Worm (Caenorhabditis elegans) whole organism, L1 larva: ENCODE results near the gene phf-15.
A peak's percentile ranks its signal among the peaks of the same experiment; 100 is the strongest.

Experiments used
- C16A3.4 ChIP-seq: fragments of 150-350 bp; optimal IDR thresholded peaks from 2 replicates; lab custom pipeline; 2014; ENCODE audit warnings: missing biosample characterization, missing genetic modification characterization
- C34B4.2 ChIP-seq: sonication (generic microtip); optimal IDR thresholded peaks from 2 replicates; lab custom pipeline; 2017; ENCODE audit warnings: mild to moderate bottlenecking, missing genetic modification characterization, missing compliant biosample characterization
- Y116A8C.19 ChIP-seq: sonication (generic microtip); optimal IDR thresholded peaks from 2 replicates; lab custom pipeline; 2016; ENCODE audit warnings: missing compliant biosample characterization, missing genetic modification characterization, borderline replicate concordance
- aha-1 ChIP-seq: fragments of 150-350 bp; optimal IDR thresholded peaks from 2 replicates; lab custom pipeline; 2014; ENCODE audit warnings: missing biosample characterization, missing genetic modification characterization
- aly-2 ChIP-seq: fragments of 150-350 bp; optimal IDR thresholded peaks from 2 replicates; lab custom pipeline; 2014; ENCODE audit warnings: missing biosample characterization, missing genetic modification characterization
- ama-1 ChIP-seq: fragments of 150-350 bp; optimal IDR thresholded peaks from 2 replicates; lab custom pipeline; 2014
- blmp-1 ChIP-seq: fragments of 150-350 bp; optimal IDR thresholded peaks from 2 replicates; lab custom pipeline; 2014; ENCODE audit warnings: missing biosample characterization, missing genetic modification characterization
- ceh-8 ChIP-seq: fragments of 200-800 bp; sonication (Bioruptor generic); optimal IDR thresholded peaks from 2 replicates; lab custom pipeline; 2018; ENCODE audit warnings: mild to moderate bottlenecking, missing genetic modification characterization, moderate library complexity, missing compliant biosample characterization
- ceh-82 ChIP-seq, 3 experiments: fragments of 150-350 bp in 1 of 3; sonication (generic microtip) in 2 of 3; optimal IDR thresholded peaks; 2 replicates each; lab custom pipeline; 2014 to 2017; ENCODE audit warnings: missing biosample characterization in 3 of 3, missing genetic modification characterization in 3 of 3
- ces-1 ChIP-seq: fragments of 150-350 bp; optimal IDR thresholded peaks from 2 replicates; lab custom pipeline; 2014; ENCODE audit warnings: missing biosample characterization, missing genetic modification reagents, missing genetic modification characterization
- dsc-1 ChIP-seq: sonication (generic microtip); optimal IDR thresholded peaks from 2 replicates; lab custom pipeline; 2016; ENCODE audit warnings: mild to moderate bottlenecking, missing genetic modification characterization, missing compliant biosample characterization
- efl-1 ChIP-seq, 4 experiments: fragments of 150-350 bp; optimal IDR thresholded peaks in 3 of 4; peaks in 1 of 4; 1 replicate in 1 of 4; 2 replicates in 3 of 4; lab custom pipeline; 2014; ENCODE audit warnings: missing biosample characterization in 2 of 4, missing genetic modification characterization in 2 of 4, missing genetic modification reagents in 2 of 4
- egl-13 ChIP-seq: sonication (generic microtip); optimal IDR thresholded peaks from 2 replicates; lab custom pipeline; 2016; ENCODE audit warnings: missing genotype, missing genetic modification reagents, missing genetic modification characterization, missing compliant biosample characterization
- egl-27 ChIP-seq, 2 experiments: fragments of 150-350 bp in 1 of 2; sonication (generic microtip); optimal IDR thresholded peaks; 3 replicates each; lab custom pipeline; 2017 to 2018; ENCODE audit warnings: missing biosample characterization in 2 of 2, missing genetic modification characterization in 2 of 2, missing genetic modification reagents in 2 of 2
- elt-3 ChIP-seq, 6 experiments: fragments of 150-350 bp in 1 of 6; sonication (generic microtip); optimal IDR thresholded peaks; 2 replicates each; lab custom pipeline; 2017 to 2018; ENCODE audit warnings: missing biosample characterization in 6 of 6, missing genetic modification characterization in 6 of 6, inconsistent platforms in 1 of 6
- fkh-10 ChIP-seq: sonication (generic microtip); optimal IDR thresholded peaks from 2 replicates; lab custom pipeline; 2017; ENCODE audit warnings: missing biosample characterization, missing genetic modification reagents, missing genetic modification characterization
- fkh-4 ChIP-seq: sonication (generic microtip); optimal IDR thresholded peaks from 2 replicates; lab custom pipeline; 2016; ENCODE audit warnings: missing compliant biosample characterization, missing genetic modification characterization, borderline replicate concordance
- fos-1 ChIP-seq: fragments of 150-350 bp; optimal IDR thresholded peaks from 2 replicates; lab custom pipeline; 2014; ENCODE audit warnings: missing biosample characterization, missing genetic modification characterization
- hlh-17 ChIP-seq: fragments of 200-800 bp; sonication (Bioruptor generic); optimal IDR thresholded peaks from 2 replicates; lab custom pipeline; 2018; ENCODE audit warnings: missing genetic modification characterization, mild to moderate bottlenecking, missing compliant biosample characterization, moderate library complexity, borderline replicate concordance
- hlh-4 ChIP-seq: sonication (generic microtip); optimal IDR thresholded peaks from 2 replicates; lab custom pipeline; 2016; ENCODE audit warnings: mild to moderate bottlenecking, missing genetic modification characterization, missing compliant biosample characterization
- irx-1 ChIP-seq: sonication (generic microtip); optimal IDR thresholded peaks from 2 replicates; lab custom pipeline; 2016; ENCODE audit warnings: missing genetic modification characterization, missing compliant biosample characterization
- jun-1 ChIP-seq: fragments of 150-350 bp; optimal IDR thresholded peaks from 2 replicates; lab custom pipeline; 2014; ENCODE audit warnings: missing biosample characterization, missing genetic modification reagents, missing genetic modification characterization
- lin-13 ChIP-seq: fragments of 150-350 bp; optimal IDR thresholded peaks from 2 replicates; lab custom pipeline; 2014; ENCODE audit warnings: missing biosample characterization, missing genetic modification reagents, missing genetic modification characterization
- lin-14 ChIP-seq: fragments of 200-800 bp; sonication (Bioruptor generic); optimal IDR thresholded peaks from 2 replicates; lab custom pipeline; 2018; ENCODE audit warnings: mild to moderate bottlenecking, missing genetic modification characterization, moderate library complexity, missing compliant biosample characterization
- lin-35 ChIP-seq, 2 experiments: fragments of 150-350 bp; optimal IDR thresholded peaks; 2 replicates each; lab custom pipeline; 2014; ENCODE audit warnings: missing biosample characterization in 2 of 2, missing genetic modification characterization in 2 of 2, missing genetic modification reagents in 2 of 2
- lin-39 ChIP-seq: fragments of 150-350 bp; optimal IDR thresholded peaks from 2 replicates; lab custom pipeline; 2014; ENCODE audit warnings: missing biosample characterization, missing genetic modification reagents, missing genetic modification characterization
- lsy-2 ChIP-seq, 2 experiments: fragments of 150-350 bp; optimal IDR thresholded peaks; 2 replicates each; lab custom pipeline; 2014; ENCODE audit warnings: missing biosample characterization in 2 of 2, missing genetic modification characterization in 2 of 2
- mab-9 ChIP-seq: fragments of 200-800 bp; sonication (Bioruptor generic); IDR thresholded peaks from 2 replicates; pipeline ENCODE4 v1.3.6; 2022; ENCODE audit warnings: missing genetic modification reagents, missing genetic modification characterization, missing compliant biosample characterization
- nhr-11 ChIP-seq: fragments of 150-350 bp; optimal IDR thresholded peaks from 2 replicates; lab custom pipeline; 2014; ENCODE audit warnings: missing biosample characterization, missing genetic modification characterization
- nhr-12 ChIP-seq: sonication (generic microtip); optimal IDR thresholded peaks from 2 replicates; lab custom pipeline; 2017; ENCODE audit warnings: missing biosample characterization, missing genetic modification characterization
- nhr-20 ChIP-seq: sonication (generic microtip); optimal IDR thresholded peaks from 2 replicates; lab custom pipeline; 2016; ENCODE audit warnings: mild to moderate bottlenecking, missing genetic modification characterization, missing compliant biosample characterization
- nhr-237 ChIP-seq: fragments of 150-350 bp; optimal IDR thresholded peaks from 2 replicates; lab custom pipeline; 2014; ENCODE audit warnings: missing biosample characterization, missing genetic modification characterization
- nhr-28 ChIP-seq: fragments of 150-350 bp; optimal IDR thresholded peaks from 2 replicates; lab custom pipeline; 2014; ENCODE audit warnings: missing biosample characterization, missing genetic modification characterization
- nhr-47 ChIP-seq: sonication (generic microtip); optimal IDR thresholded peaks from 2 replicates; lab custom pipeline; 2016; ENCODE audit warnings: mild to moderate bottlenecking, missing genetic modification characterization, moderate library complexity, missing compliant biosample characterization
- nhr-84 ChIP-seq: sonication (generic microtip); optimal IDR thresholded peaks from 2 replicates; lab custom pipeline; 2017; ENCODE audit warnings: missing biosample characterization, missing genetic modification characterization
- nhr-85 ChIP-seq: sonication (generic microtip); peaks from one replicate; lab custom pipeline; 2016; ENCODE audit warnings: missing genetic modification characterization, inconsistent platforms, missing compliant biosample characterization
- nhr-90 ChIP-seq: sonication (generic microtip); optimal IDR thresholded peaks from 2 replicates; lab custom pipeline; 2016; ENCODE audit warnings: mild to moderate bottlenecking, missing genetic modification characterization, missing compliant biosample characterization; ENCODE audit not compliant: poor library complexity
- pag-3 ChIP-seq: sonication (generic microtip); optimal IDR thresholded peaks from 2 replicates; lab custom pipeline; 2017; ENCODE audit warnings: missing genetic modification characterization, mild to moderate bottlenecking, missing compliant biosample characterization, antibody characterized with exemption, borderline replicate concordance; ENCODE audit not compliant: insufficient read depth
- pax-3 ChIP-seq: fragments of 200-800 bp; sonication (Bioruptor generic); optimal IDR thresholded peaks from 2 replicates; lab custom pipeline; 2018; ENCODE audit warnings: mild to moderate bottlenecking, missing genetic modification characterization, moderate library complexity, missing compliant biosample characterization
- rnt-1 ChIP-seq: sonication (generic microtip); optimal IDR thresholded peaks from 2 replicates; lab custom pipeline; 2016; ENCODE audit warnings: mild to moderate bottlenecking, missing genetic modification characterization, moderate library complexity, missing compliant biosample characterization
- snu-23 ChIP-seq: sonication (generic microtip); optimal IDR thresholded peaks from 2 replicates; lab custom pipeline; 2016; ENCODE audit warnings: missing genetic modification characterization, missing compliant biosample characterization
- sox-4 ChIP-seq: sonication (generic microtip); optimal IDR thresholded peaks from 2 replicates; lab custom pipeline; 2016; ENCODE audit warnings: missing genetic modification characterization, missing compliant biosample characterization
- sptf-1 ChIP-seq: fragments of 150-350 bp; optimal IDR thresholded peaks from 2 replicates; lab custom pipeline; 2014; ENCODE audit warnings: missing biosample characterization, missing genetic modification characterization
- swsn-7 ChIP-seq: sonication (generic microtip); optimal IDR thresholded peaks from 2 replicates; lab custom pipeline; 2016; ENCODE audit warnings: missing genetic modification characterization, missing compliant biosample characterization
- tbx-2 ChIP-seq: sonication (generic microtip); optimal IDR thresholded peaks from 2 replicates; lab custom pipeline; 2016; ENCODE audit warnings: missing genetic modification characterization, missing compliant biosample characterization
- unc-30 ChIP-seq: sonication (generic microtip); optimal IDR thresholded peaks from 2 replicates; lab custom pipeline; 2017; ENCODE audit warnings: missing biosample characterization, missing genetic modification characterization
- unc-62 ChIP-seq: fragments of 150-350 bp; optimal IDR thresholded peaks from 2 replicates; lab custom pipeline; 2014; ENCODE audit warnings: missing biosample characterization, missing genetic modification reagents, missing genetic modification characterization
- unc-86 ChIP-seq: sonication (generic microtip); optimal IDR thresholded peaks from 2 replicates; lab custom pipeline; 2016; ENCODE audit warnings: missing genetic modification characterization, missing compliant biosample characterization
- unc-98 ChIP-seq: fragments of 200-800 bp; sonication (Bioruptor generic); IDR thresholded peaks from 2 replicates; pipeline ENCODE4 v1.3.6; 2022; ENCODE audit warnings: missing genetic modification characterization, missing compliant biosample characterization
- zag-1 ChIP-seq: fragments of 150-350 bp; optimal IDR thresholded peaks from 2 replicates; lab custom pipeline; 2014; ENCODE audit warnings: missing biosample characterization, missing genetic modification characterization
- zip-4 ChIP-seq: fragments of 200-800 bp; sonication (Bioruptor generic); optimal IDR thresholded peaks from 2 replicates; lab custom pipeline; 2018; ENCODE audit warnings: mild to moderate bottlenecking, missing genetic modification characterization, moderate library complexity, missing compliant biosample characterization
- ztf-11 ChIP-seq, 2 experiments: sonication (generic microtip); optimal IDR thresholded peaks; 2 replicates each; lab custom pipeline; 2016 to 2017; ENCODE audit warnings: missing genetic modification characterization in 2 of 2, missing biosample characterization in 1 of 2, missing compliant biosample characterization in 1 of 2
- ztf-4 ChIP-seq: fragments of 150-350 bp; optimal IDR thresholded peaks from 2 replicates; lab custom pipeline; 2014; ENCODE audit warnings: missing biosample characterization, missing genetic modification characterization

Gene phf-15

ce11 chrIII:3351672-3352071 lies 29.0 kb downstream of the phf-15 start:
- TF ChIP-seq Y116A8C.19 (tag; lab: Kevin White, UChicago) (no peak), C34B4.2 (tag; lab: Kevin White, UChicago) (no peak), jun-1 (tag; lab: Kevin White, UChicago) (no peak), egl-27 (tag; optimal IDR thresholded peaks at IDR 0.05; lab: Kevin White, UChicago) (no peak), aha-1 (tag; lab: Kevin White, UChicago) (no peak), snu-23 (GFP tag; lab: Kevin White, UChicago) (peak; percentile 40), ces-1 (no peak), pax-3 (tag; lab: Kevin White, UChicago) (no peak), lin-14 (GFP tag; lab: Kevin White, UChicago) (peak; percentile 74), blmp-1 (tag; lab: Kevin White, UChicago) (peak; percentile 78), aly-2 (no peak), nhr-237 (tag; lab: Kevin White, UChicago) (no peak), dsc-1 (no peak), elt-3 (tag; optimal IDR thresholded peaks at IDR 0.05; lab: Kevin White, UChicago) (peak in 4 of 6 experiments; percentile 8 to 62 (median 28)), nhr-11 (tag; lab: Kevin White, UChicago) (no peak), ceh-82 (tag; optimal IDR thresholded peaks at IDR 0.05; lab: Kevin White, UChicago) (no peak), lin-35 (GFP tag; optimal IDR thresholded peaks at IDR 0.05; lab: Kevin White, UChicago) (no peak), unc-98 (no peak), efl-1 (optimal IDR thresholded peaks at IDR 0.05; lab: Kevin White, UChicago) (no peak), efl-1 (GFP tag; optimal IDR thresholded peaks at IDR 0.05 in 1 of 2; lab: Kevin White, UChicago) (peak in 1 of 2 experiments; percentile 21), nhr-47 (tag; lab: Kevin White, UChicago) (no peak), lsy-2 (tag; optimal IDR thresholded peaks at IDR 0.05; lab: Kevin White, UChicago) (no peak), C16A3.4 (tag; lab: Kevin White, UChicago) (no peak), lin-39 (tag; lab: Kevin White, UChicago) (no peak), fos-1 (tag; lab: Kevin White, UChicago) (no peak), pag-3 (no peak), ztf-11 (tag; optimal IDR thresholded peaks at IDR 0.05; lab: Kevin White, UChicago) (no peak), zip-4 (GFP tag; lab: Kevin White, UChicago) (no peak), fkh-4 (tag; lab: Kevin White, UChicago) (no peak), hlh-4 (no peak), egl-13 (tag; lab: Kevin White, UChicago) (no peak), nhr-90 (tag; lab: Kevin White, UChicago) (no peak), lin-13 (GFP tag; lab: Kevin White, UChicago) (no peak), sptf-1 (no peak), mab-9 (GFP tag; lab: Robert Waterston, UW) (no peak), nhr-84 (tag; lab: Kevin White, UChicago) (no peak), rnt-1 (tag; lab: Kevin White, UChicago) (no peak), nhr-28 (tag; lab: Kevin White, UChicago) (no peak), unc-62 (no peak), tbx-2 (no peak), fkh-10 (no peak), hlh-17 (no peak), zag-1 (tag; lab: Kevin White, UChicago) (no peak), nhr-85 (peak; percentile 82), nhr-12 (tag; lab: Kevin White, UChicago) (no peak), unc-86 (tag; lab: Kevin White, UChicago) (no peak), sox-4 (no peak), ztf-4 (no peak), swsn-7 (tag; lab: Kevin White, UChicago) (no peak), unc-30 (tag; lab: Kevin White, UChicago) (no peak), nhr-20 (tag; lab: Kevin White, UChicago) (peak; percentile 16), irx-1 (no peak), ceh-8 (GFP tag; lab: Kevin White, UChicago) (no peak), ama-1 (no peak)
